Fruit fly (Drosophila melanogaster) whole organism, adult: ENCODE measurements around the gene a5.

Source experiments
- CG11617 ChIP-seq: fragments of 200-800 bp; sonication (Bioruptor generic); optimal IDR thresholded peaks from 2 replicates; lab custom pipeline; 2017; ENCODE audit warnings: mild to moderate bottlenecking, missing biosample characterization, missing genetic modification reagents, missing genetic modification characterization
- CG12768 ChIP-seq: fragments of 200-800 bp; sonication (Bioruptor generic); optimal IDR thresholded peaks from 2 replicates; lab custom pipeline; 2017; ENCODE audit warnings: missing biosample characterization, missing genetic modification characterization, mild to moderate bottlenecking, moderate library complexity, missing genetic modification reagents
- CG1620 ChIP-seq: fragments of 200-800 bp; sonication (Bioruptor generic); optimal IDR thresholded peaks from 2 replicates; lab custom pipeline; 2016; ENCODE audit warnings: missing biosample characterization, missing genetic modification characterization
- CG33017 ChIP-seq: fragments of 200-800 bp; sonication (Bioruptor generic); optimal IDR thresholded peaks from 2 replicates; lab custom pipeline; 2018; ENCODE audit warnings: missing biosample characterization, mild to moderate bottlenecking, missing genetic modification characterization, moderate library complexity
- CG7045 ChIP-seq: fragments of 200-800 bp; sonication (Bioruptor generic); optimal IDR thresholded peaks from 2 replicates; lab custom pipeline; 2017; ENCODE audit warnings: missing biosample characterization, mild to moderate bottlenecking, missing genetic modification characterization
- CG7101 ChIP-seq: fragments of 200-800 bp; sonication (Bioruptor generic); optimal IDR thresholded peaks from 2 replicates; lab custom pipeline; 2018; ENCODE audit warnings: missing biosample characterization, mild to moderate bottlenecking, missing genetic modification characterization, moderate library complexity
- Clk ChIP-seq: fragments of 200-800 bp; sonication (Bioruptor generic); optimal IDR thresholded peaks from 2 replicates; lab custom pipeline; 2017; ENCODE audit warnings: missing biosample characterization, missing genetic modification characterization
- Crg-1 ChIP-seq: fragments of 200-800 bp; sonication (Bioruptor generic); optimal IDR thresholded peaks from 2 replicates; lab custom pipeline; 2016; ENCODE audit warnings: missing biosample characterization, missing genetic modification characterization
- Hr96 ChIP-seq: fragments of 200-800 bp; sonication (Bioruptor generic); optimal IDR thresholded peaks from 2 replicates; lab custom pipeline; 2016; ENCODE audit warnings: missing biosample characterization, missing genetic modification characterization
- Mnt ChIP-seq: fragments of 200-800 bp; sonication (Bioruptor generic); optimal IDR thresholded peaks from 2 replicates; lab custom pipeline; 2016; ENCODE audit warnings: missing biosample characterization, mild to moderate bottlenecking, missing genetic modification characterization
- bab1 ChIP-seq: fragments of 200-800 bp; sonication (Bioruptor generic); optimal IDR thresholded peaks from 3 replicates; lab custom pipeline; 2019; ENCODE audit warnings: missing biosample characterization, mild to moderate bottlenecking, missing genetic modification characterization, moderate library complexity
- cic ChIP-seq: fragments of 200-800 bp; sonication (Bioruptor generic); optimal IDR thresholded peaks from 2 replicates; lab custom pipeline; 2017; ENCODE audit warnings: missing biosample characterization, mild to moderate bottlenecking, missing genetic modification characterization, moderate library complexity
- cnc ChIP-seq, 2 experiments: fragments of >200 bp; optimal IDR thresholded peaks; 2 replicates each; lab custom pipeline; 2017
- ovo ChIP-seq: fragments of 200-800 bp; sonication (Bioruptor generic); optimal IDR thresholded peaks from 2 replicates; lab custom pipeline; 2016; ENCODE audit warnings: missing biosample characterization, missing genetic modification characterization
- pad ChIP-seq: fragments of 200-800 bp; sonication (Bioruptor generic); optimal IDR thresholded peaks from 3 replicates; lab custom pipeline; 2017; ENCODE audit warnings: missing biosample characterization, missing genetic modification characterization, mild to moderate bottlenecking, moderate library complexity, missing genetic modification reagents
- tj ChIP-seq: fragments of 200-800 bp; sonication (Bioruptor generic); optimal IDR thresholded peaks from 3 replicates; lab custom pipeline; 2017; ENCODE audit warnings: missing biosample characterization, mild to moderate bottlenecking, missing genetic modification characterization, moderate library complexity
- toe ChIP-seq: fragments of 200-800 bp; sonication (Bioruptor generic); optimal IDR thresholded peaks from 2 replicates; lab custom pipeline; 2016; ENCODE audit warnings: missing biosample characterization, missing genetic modification characterization

The a5 gene

DNA sequence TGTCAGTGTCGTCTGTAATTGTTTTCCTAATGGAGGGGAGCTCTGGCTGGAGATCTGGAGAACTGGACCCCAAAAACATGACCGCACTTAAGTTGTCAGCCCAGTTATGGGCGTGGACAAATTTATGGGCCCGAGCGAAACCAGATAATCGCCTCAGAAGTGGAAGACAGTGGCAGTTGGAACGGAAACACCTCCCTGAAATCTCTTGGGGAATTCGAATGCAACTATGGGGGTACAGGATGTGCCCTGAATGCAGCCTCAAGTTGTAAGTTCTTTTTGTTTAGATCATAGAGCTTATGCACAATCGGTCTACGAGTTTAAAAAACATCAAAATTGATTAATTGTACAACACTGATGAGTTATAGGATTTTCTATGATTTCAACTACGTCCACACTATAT lies 38.7 kb downstream of the a5 start, which contains the start of gene CG14346:
Gene CG14346 (plus strand): TSS at position 301 of the 400 bp plus-strand sequence.
- no peak for TF ChIP-seq ovo
- no peak for TF ChIP-seq CG12768 (GFP tag; lab: Kevin White, UChicago)
- no peak for TF ChIP-seq cic
- TF ChIP-seq pad (GFP tag; lab: Kevin White, UChicago): no peak
- no peak for TF ChIP-seq CG11617 (GFP tag; lab: Kevin White, UChicago)
- TF ChIP-seq cnc (optimal IDR thresholded peaks at IDR 0.05; lab: Kevin White, UChicago): no peak
- no peak for TF ChIP-seq Mnt (GFP tag; lab: Kevin White, UChicago)
- TF ChIP-seq bab1: no peak
- TF ChIP-seq CG7045 (GFP tag; lab: Kevin White, UChicago): no peak
- TF ChIP-seq Hr96 (GFP tag; lab: Kevin White, UChicago): no peak
- no peak for TF ChIP-seq CG1620 (GFP tag; lab: Kevin White, UChicago)
- no peak for TF ChIP-seq tj
- no peak for TF ChIP-seq toe
- TF ChIP-seq CG7101 (tag; lab: Kevin White, UChicago): no peak
- TF ChIP-seq Crg-1 (GFP tag; lab: Kevin White, UChicago): no peak
- TF ChIP-seq CG33017 (tag; lab: Kevin White, UChicago): no peak

DNA sequence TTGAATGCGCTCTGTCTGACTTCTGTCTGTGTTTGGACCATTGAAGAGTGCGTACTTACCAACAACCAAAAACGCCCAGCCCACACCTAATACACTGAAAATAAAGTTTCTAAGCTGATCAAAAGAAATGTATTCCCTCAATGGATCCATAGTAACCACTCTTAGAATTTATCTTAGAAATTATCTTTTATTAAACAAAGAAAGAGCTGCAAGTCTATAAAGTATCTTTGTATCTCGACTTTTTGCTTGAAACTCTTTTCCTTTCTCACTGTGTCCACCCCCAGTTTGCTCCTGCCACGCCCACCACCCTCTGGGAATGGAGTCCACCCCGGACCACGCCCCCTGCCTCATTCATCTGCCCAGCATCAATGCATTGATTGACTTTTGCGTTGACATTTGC lies 48.7 kb downstream of the a5 start:
- TF ChIP-seq Clk (GFP tag; lab: Kevin White, UChicago) (no peak), Mnt (GFP tag; lab: Kevin White, UChicago) (no peak)
